Worm (Caenorhabditis elegans) whole organism, mixed stage, embryonic: ENCODE results near the gene zig-6.

Source experiments
- blmp-1 ChIP-seq: fragments of 150-350 bp; optimal IDR thresholded peaks from 2 replicates; lab custom pipeline; 2014; ENCODE audit warnings: missing biosample characterization, missing genetic modification characterization
- ceh-83 ChIP-seq: fragments of 200-800 bp; sonication (Bioruptor generic); optimal IDR thresholded peaks from 2 replicates; lab custom pipeline; 2018; ENCODE audit warnings: mild to moderate bottlenecking, missing genetic modification characterization, missing compliant biosample characterization
- elt-1 ChIP-seq: sonication (generic microtip); optimal IDR thresholded peaks from 2 replicates; lab custom pipeline; 2017; ENCODE audit warnings: missing genetic modification characterization, mild to moderate bottlenecking, missing compliant biosample characterization, antibody characterized with exemption, moderate library complexity, borderline replicate concordance; ENCODE audit not compliant: insufficient read depth
- lsy-2 ChIP-seq: fragments of 150-350 bp; optimal IDR thresholded peaks from 2 replicates; lab custom pipeline; 2014; ENCODE audit warnings: missing biosample characterization, missing genetic modification characterization
- mab-5 ChIP-seq: fragments of 150-350 bp; optimal IDR thresholded peaks from 2 replicates; lab custom pipeline; 2014; ENCODE audit warnings: missing biosample characterization, missing genetic modification characterization
- mep-1 ChIP-seq: fragments of 150-350 bp; optimal IDR thresholded peaks from 2 replicates; lab custom pipeline; 2017; ENCODE audit warnings: missing biosample characterization, missing genetic modification reagents, missing genetic modification characterization, inconsistent platforms
- nhr-12 ChIP-seq: fragments of 150-350 bp; optimal IDR thresholded peaks from 2 replicates; lab custom pipeline; 2014; ENCODE audit warnings: missing biosample characterization, missing genetic modification characterization
- nhr-28 ChIP-seq: fragments of 150-350 bp; optimal IDR thresholded peaks from 2 replicates; lab custom pipeline; 2014; ENCODE audit warnings: missing biosample characterization, missing genetic modification characterization
- nhr-76 ChIP-seq: sonication (generic microtip); optimal IDR thresholded peaks from 2 replicates; lab custom pipeline; 2017; ENCODE audit warnings: missing biosample characterization, missing genetic modification characterization
- pha-4 ChIP-seq: fragments of 150-350 bp; optimal IDR thresholded peaks from 2 replicates; lab custom pipeline; 2018; ENCODE audit warnings: missing biosample characterization, missing genetic modification reagents, missing genetic modification characterization
- snpc-4 ChIP-seq: fragments of 150-350 bp; optimal IDR thresholded peaks from 2 replicates; lab custom pipeline; 2014; ENCODE audit warnings: missing biosample characterization, missing genetic modification characterization
- unc-39 ChIP-seq: fragments of 150-350 bp; optimal IDR thresholded peaks from 2 replicates; lab custom pipeline; 2014; ENCODE audit warnings: missing biosample characterization, missing genetic modification characterization
- unc-62 ChIP-seq: fragments of 150-350 bp; optimal IDR thresholded peaks from 2 replicates; lab custom pipeline; 2014; ENCODE audit warnings: missing biosample characterization, missing genetic modification reagents, missing genetic modification characterization

DNA sequence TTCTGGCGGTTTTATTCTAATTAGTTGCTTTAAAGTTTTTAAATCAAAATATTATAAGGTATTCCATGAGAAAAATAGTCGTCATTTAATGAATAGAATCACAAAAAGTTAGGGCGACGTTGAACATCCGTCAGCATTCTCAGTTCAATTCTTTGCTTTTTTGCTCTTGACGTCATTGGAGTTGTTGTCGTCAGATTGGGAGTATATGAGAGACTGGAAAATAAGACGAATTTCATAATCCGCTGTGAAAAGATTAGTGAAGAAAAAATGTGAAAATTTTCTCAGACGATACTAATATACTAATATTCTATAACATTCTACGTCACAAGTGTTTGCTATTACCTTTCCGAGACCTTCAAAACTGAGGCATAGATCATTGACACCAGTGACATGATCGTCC is 37.5 kb downstream of the zig-6 start:
- TF ChIP-seq elt-1, result no peak
- no peak for TF ChIP-seq ceh-83 (GFP tag; lab: Kevin White, UChicago)
- no peak for TF ChIP-seq pha-4
- no peak for TF ChIP-seq unc-39 (tag; lab: Kevin White, UChicago)
- TF ChIP-seq lsy-2 (tag; lab: Kevin White, UChicago), result no peak
- no peak for TF ChIP-seq unc-62 (GFP tag; lab: Kevin White, UChicago)
- no peak for TF ChIP-seq nhr-12 (tag; lab: Kevin White, UChicago)
- no peak for TF ChIP-seq mab-5 (tag; lab: Kevin White, UChicago)
- TF ChIP-seq snpc-4 (tag; lab: Kevin White, UChicago), result no peak
- no peak for TF ChIP-seq mep-1 (tag; lab: Kevin White, UChicago)
- no peak for TF ChIP-seq nhr-28 (tag; lab: Kevin White, UChicago)
- TF ChIP-seq nhr-76 (tag; lab: Kevin White, UChicago), result no peak
- no peak for TF ChIP-seq blmp-1 (tag; lab: Kevin White, UChicago)
